Worm (Caenorhabditis elegans) whole organism, L4 larva: Measurements from ENCODE around the gene cdr-4.

Experiments
- nhr-76 ChIP-seq: fragments of 150-350 bp; optimal IDR thresholded peaks from 2 replicates; lab custom pipeline; 2014; ENCODE audit warnings: missing biosample characterization, missing genetic modification characterization
- unc-62 ChIP-seq, 3 experiments: fragments of 150-350 bp in 1 of 3; sonication (generic microtip); optimal IDR thresholded peaks in 2 of 3; peaks in 1 of 3; 1 replicate in 1 of 3; 2 replicates in 2 of 3; lab custom pipeline; 2014 to 2017; ENCODE audit warnings: missing biosample characterization in 3 of 3, missing genetic modification characterization in 3 of 3, missing genetic modification reagents in 3 of 3, missing genotype in 1 of 3

- TF ChIP-seq unc-62 (GFP tag; optimal IDR thresholded peaks at IDR 0.05 in 1 of 2; lab: Kevin White, UChicago) (no peak), unc-62 (tag; optimal IDR thresholded peaks at IDR 0.05; lab: Kevin White, UChicago) (no peak), nhr-76 (tag; lab: Kevin White, UChicago) (no peak)
Observed at ce11 chrV:12404544-12404943, 3.9 kb downstream of the cdr-4 start, which contains the start of gene K01D12.9.
